Fruit fly (Drosophila melanogaster) whole organism, embryonic: Measurements from ENCODE around the gene Tmtc4.
A peak's percentile ranks its signal among the peaks of the same experiment; 100 is the strongest.

ENCODE experiments used
- Adf1 ChIP-seq: fragments of 200-800 bp; sonication (Bioruptor generic); IDR thresholded peaks from 2 replicates; pipeline ENCODE4 v1.3.6; 2022; ENCODE audit warnings: missing biosample characterization, missing genetic modification characterization
- Atf6 ChIP-seq: fragments of 200-800 bp; sonication (Bioruptor generic); IDR thresholded peaks from 2 replicates; pipeline ENCODE4 v1.3.6; 2022; ENCODE audit warnings: missing biosample characterization, missing genetic modification characterization
- B-H1 ChIP-seq: fragments of 200-800 bp; sonication (Bioruptor generic); IDR thresholded peaks from 3 replicates; pipeline ENCODE4 v1.3.6; 2022; ENCODE audit warnings: missing biosample characterization, missing genetic modification characterization
- BtbVII ChIP-seq: fragments of 200-800 bp; sonication (Bioruptor generic); optimal IDR thresholded peaks from 3 replicates; lab custom pipeline; 2017; ENCODE audit warnings: missing biosample characterization, mild to moderate bottlenecking, missing genetic modification characterization
- CG10366 ChIP-seq: fragments of 200-800 bp; sonication (Bioruptor generic); IDR thresholded peaks from 2 replicates; pipeline ENCODE4 v1.3.6; 2022; ENCODE audit warnings: missing biosample characterization, missing genetic modification characterization
- CG10431 ChIP-seq: fragments of 200-800 bp; sonication (Bioruptor generic); optimal IDR thresholded peaks from 3 replicates; lab custom pipeline; 2018; ENCODE audit warnings: missing biosample characterization, mild to moderate bottlenecking, missing genetic modification characterization
- CG11085 ChIP-seq: fragments of 200-800 bp; sonication (Bioruptor generic); IDR thresholded peaks from 2 replicates; pipeline ENCODE4 v1.3.6; 2022; ENCODE audit warnings: missing biosample characterization, missing genetic modification characterization
- CG11695 ChIP-seq: fragments of 200-800 bp; sonication (Bioruptor generic); IDR thresholded peaks from 3 replicates; pipeline ENCODE4 v1.3.6; 2022; ENCODE audit warnings: missing biosample characterization, missing genetic modification characterization
- CG12942 ChIP-seq: fragments of 200-800 bp; sonication (Bioruptor generic); optimal IDR thresholded peaks from 3 replicates; lab custom pipeline; 2016; ENCODE audit warnings: missing biosample characterization, missing genetic modification characterization
- CG14965 ChIP-seq: fragments of 200-800 bp; sonication (Bioruptor generic); optimal IDR thresholded peaks from 2 replicates; lab custom pipeline; 2016; ENCODE audit warnings: missing biosample characterization, missing genetic modification characterization, borderline replicate concordance
- CG15479 ChIP-seq: fragments of 200-800 bp; sonication (Bioruptor generic); optimal IDR thresholded peaks from 3 replicates; lab custom pipeline; 2019; ENCODE audit warnings: missing biosample characterization, mild to moderate bottlenecking, missing genetic modification characterization, moderate library complexity
- CG2712 ChIP-seq: fragments of 200-800 bp; optimal IDR thresholded peaks from 3 replicates; lab custom pipeline; 2019; ENCODE audit warnings: missing biosample characterization, mild to moderate bottlenecking, missing genetic modification characterization, moderate library complexity
- CG31365 ChIP-seq: fragments of 200-800 bp; sonication (Bioruptor generic); optimal IDR thresholded peaks from 2 replicates; lab custom pipeline; 2018; ENCODE audit warnings: missing biosample characterization, mild to moderate bottlenecking, missing genetic modification characterization
- CG33213 ChIP-seq: fragments of 200-800 bp; sonication (Bioruptor generic); optimal IDR thresholded peaks from 3 replicates; lab custom pipeline; 2016; ENCODE audit warnings: missing biosample characterization, missing genetic modification characterization
- CG42726 ChIP-seq: fragments of 200-800 bp; sonication (Bioruptor generic); IDR thresholded peaks from 2 replicates; pipeline ENCODE4 v1.3.6; 2022; ENCODE audit warnings: missing biosample characterization, missing genetic modification characterization; ENCODE audit not compliant: partially characterized antibody
- CG43689 ChIP-seq: fragments of 200-800 bp; sonication (Bioruptor generic); IDR thresholded peaks from 2 replicates; pipeline ENCODE4 v1.3.6; 2022; ENCODE audit warnings: missing biosample characterization, missing genetic modification characterization
- CG4404 ChIP-seq: fragments of 200-800 bp; sonication (Bioruptor generic); IDR thresholded peaks from 2 replicates; pipeline ENCODE4 v1.3.6; 2022; ENCODE audit warnings: missing biosample characterization, missing genetic modification characterization
- CG4730 ChIP-seq: fragments of 200-800 bp; sonication (Bioruptor generic); IDR thresholded peaks from 2 replicates; pipeline ENCODE4 v1.3.6; 2022; ENCODE audit warnings: missing biosample characterization, missing genetic modification characterization
- CG5180 ChIP-seq: fragments of 200-800 bp; sonication (Bioruptor generic); optimal IDR thresholded peaks from 3 replicates; lab custom pipeline; 2017; ENCODE audit warnings: missing biosample characterization, missing genetic modification characterization, mild to moderate bottlenecking, moderate library complexity, missing genetic modification reagents
- CG5953 ChIP-seq: fragments of 200-800 bp; sonication (Bioruptor generic); IDR thresholded peaks from 2 replicates; pipeline ENCODE4 v1.3.6; 2022; ENCODE audit warnings: missing biosample characterization, missing genetic modification characterization
- CG6654 ChIP-seq: fragments of 200-800 bp; sonication (Bioruptor generic); optimal IDR thresholded peaks from 2 replicates; lab custom pipeline; 2017; ENCODE audit warnings: missing biosample characterization, mild to moderate bottlenecking, missing genetic modification characterization
- CG7357 ChIP-seq: fragments of 200-800 bp; sonication (Bioruptor generic); IDR thresholded peaks from 3 replicates; pipeline ENCODE4 v1.3.6; 2022; ENCODE audit warnings: missing biosample characterization, missing genetic modification characterization
- CG8924 ChIP-seq: fragments of 200-800 bp; optimal IDR thresholded peaks from 3 replicates; lab custom pipeline; 2019; ENCODE audit warnings: missing biosample characterization, mild to moderate bottlenecking, missing genetic modification characterization, moderate library complexity
- Dll ChIP-seq: fragments of 200-800 bp; sonication (Bioruptor generic); IDR thresholded peaks from 4 replicates; pipeline ENCODE4 v1.3.6; 2022; ENCODE audit warnings: missing biosample characterization, missing genetic modification characterization; ENCODE audit not compliant: partially characterized antibody
- Eip74EF ChIP-seq, 2 experiments: fragments of 200-800 bp in 1 of 2; fragments of >200 bp in 1 of 2; sonication (Bioruptor generic) in 1 of 2; optimal IDR thresholded peaks; 2 replicates each; lab custom pipeline; 2017 to 2019; ENCODE audit warnings: missing biosample characterization in 2 of 2, missing genetic modification characterization in 2 of 2, mild to moderate bottlenecking in 1 of 2, moderate library complexity in 1 of 2
- HLH54F ChIP-seq: fragments of 200-800 bp; sonication (Bioruptor generic); optimal IDR thresholded peaks from 3 replicates; lab custom pipeline; 2016; ENCODE audit warnings: missing biosample characterization, missing genetic modification characterization
- Hmx ChIP-seq: fragments of 200-800 bp; sonication (Bioruptor generic); optimal IDR thresholded peaks from 2 replicates; lab custom pipeline; 2016; ENCODE audit warnings: missing biosample characterization, missing genetic modification characterization
- Mes4 ChIP-seq: fragments of 200-800 bp; sonication (Bioruptor generic); optimal IDR thresholded peaks from 2 replicates; lab custom pipeline; 2016; ENCODE audit warnings: missing biosample characterization, missing genetic modification characterization
- Poxn ChIP-seq: fragments of 200-800 bp; sonication (Bioruptor generic); IDR thresholded peaks from 2 replicates; pipeline ENCODE4 v1.3.6; 2022; ENCODE audit warnings: missing biosample characterization, missing genetic modification characterization
- Rx ChIP-seq: fragments of 200-800 bp; sonication (Bioruptor generic); IDR thresholded peaks from 2 replicates; pipeline ENCODE4 v1.3.6; 2022; ENCODE audit warnings: missing biosample characterization, missing genetic modification characterization
- Side ChIP-seq: fragments of 200-800 bp; sonication (Bioruptor generic); optimal IDR thresholded peaks from 2 replicates; lab custom pipeline; 2016; ENCODE audit warnings: missing biosample characterization, missing genetic modification characterization
- ac ChIP-seq: fragments of 200-800 bp; sonication (Bioruptor generic); optimal IDR thresholded peaks from 3 replicates; lab custom pipeline; 2017; ENCODE audit warnings: missing biosample characterization, mild to moderate bottlenecking, missing genetic modification characterization
- amos ChIP-seq: fragments of 200-800 bp; sonication (Bioruptor generic); IDR thresholded peaks from 2 replicates; pipeline ENCODE4 v1.3.6; 2022; ENCODE audit warnings: missing biosample characterization, missing genetic modification characterization; ENCODE audit not compliant: partially characterized antibody
- btn ChIP-seq: fragments of 200-800 bp; sonication (Bioruptor generic); optimal IDR thresholded peaks from 2 replicates; lab custom pipeline; 2016; ENCODE audit warnings: missing biosample characterization, missing genetic modification characterization
- da ChIP-seq: fragments of 200-800 bp; sonication (Bioruptor generic); optimal IDR thresholded peaks from 2 replicates; lab custom pipeline; 2016; ENCODE audit warnings: missing biosample characterization, missing genetic modification characterization
- exex ChIP-seq: fragments of 200-800 bp; sonication (Bioruptor generic); optimal IDR thresholded peaks from 4 replicates; lab custom pipeline; 2018; ENCODE audit warnings: missing biosample characterization, mild to moderate bottlenecking, missing genetic modification characterization, moderate library complexity
- grau ChIP-seq: fragments of 200-800 bp; optimal IDR thresholded peaks from 3 replicates; lab custom pipeline; 2019; ENCODE audit warnings: missing biosample characterization, mild to moderate bottlenecking, missing genetic modification characterization, moderate library complexity
- grn ChIP-seq: fragments of 200-800 bp; sonication (Bioruptor generic); optimal IDR thresholded peaks from 3 replicates; lab custom pipeline; 2017; ENCODE audit warnings: missing biosample characterization, missing genetic modification characterization
- gt ChIP-seq: fragments of 200-800 bp; sonication (Bioruptor generic); IDR thresholded peaks from 2 replicates; pipeline ENCODE4 v1.3.6; 2022; ENCODE audit warnings: missing biosample characterization, missing genetic modification characterization
- hb ChIP-seq: fragments of 200-800 bp; sonication (Bioruptor generic); IDR thresholded peaks from 3 replicates; pipeline ENCODE4 v1.3.6; 2022; ENCODE audit warnings: missing biosample characterization, missing genetic modification characterization; ENCODE audit not compliant: partially characterized antibody
- kni ChIP-seq: fragments of 200-800 bp; sonication (Bioruptor generic); optimal IDR thresholded peaks from 3 replicates; lab custom pipeline; 2017; ENCODE audit warnings: mild to moderate bottlenecking, missing biosample characterization, missing genetic modification reagents, missing genetic modification characterization
- mam ChIP-seq: fragments of 200-800 bp; sonication (Bioruptor generic); optimal IDR thresholded peaks from 3 replicates; lab custom pipeline; 2016; ENCODE audit warnings: missing biosample characterization, missing genetic modification characterization
- nerfin-2 ChIP-seq: fragments of 200-800 bp; sonication (Bioruptor generic); IDR thresholded peaks from 2 replicates; pipeline ENCODE4 v1.3.6; 2022; ENCODE audit warnings: missing biosample characterization, missing genetic modification characterization; ENCODE audit not compliant: partially characterized antibody
- prd ChIP-seq, 3 experiments: fragments of >200 bp in 2 of 3; fragments of 200-800 bp in 1 of 3; sonication (Bioruptor generic) in 1 of 3; optimal IDR thresholded peaks in 2 of 3; IDR thresholded peaks in 1 of 3; 2 replicates in 2 of 3; 3 replicates in 1 of 3; pipeline versions ENCODE4 v1.3.6 to Lab custom; 2017 to 2022; ENCODE audit warnings: missing biosample characterization in 1 of 3, missing genetic modification characterization in 1 of 3
- ssp ChIP-seq: fragments of 200-800 bp; sonication (Bioruptor generic); IDR thresholded peaks from 2 replicates; pipeline ENCODE4 v1.3.6; 2022; ENCODE audit warnings: missing biosample characterization, missing genetic modification characterization
- tgo ChIP-seq: fragments of 200-800 bp; sonication (Bioruptor generic); IDR thresholded peaks from 3 replicates; pipeline ENCODE4 v1.3.6; 2022; ENCODE audit warnings: missing biosample characterization, missing genetic modification characterization
- vfl ChIP-seq: fragments of 200-800 bp; sonication (Bioruptor generic); optimal IDR thresholded peaks from 2 replicates; lab custom pipeline; 2016; ENCODE audit warnings: missing biosample characterization, missing genetic modification characterization
- z ChIP-seq: fragments of 200-800 bp; sonication (Bioruptor generic); IDR thresholded peaks from 3 replicates; pipeline ENCODE4 v1.3.6; 2022; ENCODE audit warnings: missing biosample characterization, missing genetic modification characterization

Tmtc4 gene

DNA sequence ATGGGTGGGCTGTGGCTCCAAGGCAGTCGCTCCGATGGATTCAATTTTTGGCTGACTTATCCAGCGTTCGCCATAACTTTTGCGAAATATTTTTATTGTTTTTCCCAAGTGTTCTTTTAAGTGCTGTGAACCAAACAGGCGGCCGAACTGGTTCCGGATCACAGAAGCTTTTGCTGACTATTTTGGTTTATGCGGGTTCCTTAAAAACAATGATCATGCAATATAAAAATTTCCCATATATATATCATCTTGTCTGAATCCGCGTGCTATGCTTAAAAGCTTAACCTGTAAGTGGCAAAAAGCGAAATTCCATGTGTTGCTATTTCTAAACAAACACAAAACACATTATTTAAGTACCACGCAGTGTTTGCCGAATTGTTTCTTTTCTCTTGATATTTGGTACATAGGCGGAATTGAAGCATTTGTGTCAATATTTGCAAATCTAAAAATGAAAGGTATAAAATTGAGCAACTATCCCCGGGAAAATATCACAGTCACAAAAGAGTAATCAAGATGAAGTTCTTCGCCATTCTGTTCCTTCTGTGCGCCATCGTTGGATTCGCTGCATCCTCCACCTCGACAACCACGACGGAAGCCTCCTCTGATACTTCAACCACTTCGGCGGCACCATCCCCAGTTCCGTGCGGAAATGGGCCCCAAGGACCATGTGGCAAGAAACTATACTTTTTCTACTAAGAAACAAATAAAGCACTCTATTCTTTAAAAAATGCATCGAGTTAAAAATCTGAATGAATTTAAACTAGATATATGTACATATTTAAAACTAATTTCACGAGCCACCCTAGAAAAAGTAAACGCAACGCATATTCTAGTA lies 30.9 kb upstream of the Tmtc4 start, which contains the start of the genes CG6276 and CG44040 (continued):
- peak; percentile 23 for TF ChIP-seq vfl (GFP tag; lab: Kevin White, UChicago)
- peak; percentile 62; the same call in 1 of the 2 replicates for TF ChIP-seq Atf6
- no peak for TF ChIP-seq ac (GFP tag; lab: Kevin White, UChicago)
- no peak for TF ChIP-seq CG6654 (GFP tag; lab: Kevin White, UChicago)
- no peak for TF ChIP-seq CG15479 (GFP tag; lab: Kevin White, UChicago)
- TF ChIP-seq Dll (GFP tag; lab: Robert Waterston, UW) = no peak
- peak; percentile 19; the same call in 1 of the 2 replicates for TF ChIP-seq amos (GFP tag; lab: Robert Waterston, UW)
- no peak for TF ChIP-seq CG42726 (GFP tag; lab: Robert Waterston, UW)
- no peak for TF ChIP-seq CG5180 (GFP tag; lab: Kevin White, UChicago)
- no peak for TF ChIP-seq CG5953 (GFP tag; lab: Robert Waterston, UW)
- TF ChIP-seq CG43689 (GFP tag; lab: Robert Waterston, UW) = peak; percentile 43; the same call in 1 of the 2 replicates
- TF ChIP-seq CG31365 (tag; lab: Kevin White, UChicago) = peak; percentile 17
- TF ChIP-seq btn (GFP tag; lab: Kevin White, UChicago) = no peak
- no peak for TF ChIP-seq Hmx (GFP tag; lab: Kevin White, UChicago)
- TF ChIP-seq CG33213 (GFP tag; lab: Kevin White, UChicago) = peak; percentile 14
- no peak for TF ChIP-seq CG4730 (GFP tag; lab: Robert Waterston, UW)
- no peak for TF ChIP-seq Mes4 (GFP tag; lab: Kevin White, UChicago)
- TF ChIP-seq CG10366 (GFP tag; lab: Robert Waterston, UW) = no peak
- TF ChIP-seq CG12942 (GFP tag; lab: Kevin White, UChicago) = no peak
- TF ChIP-seq exex (tag; lab: Kevin White, UChicago) = no peak
- TF ChIP-seq Eip74EF (GFP tag; optimal IDR thresholded peaks at IDR 0.05; lab: Kevin White, UChicago) = no peak
- TF ChIP-seq BtbVII = peak; percentile 65
- no peak for TF ChIP-seq ssp (GFP tag; lab: Robert Waterston, UW)
- no peak; the same call in 2 of the 3 replicates for TF ChIP-seq tgo
- TF ChIP-seq HLH54F = peak; percentile 21
- TF ChIP-seq CG4404 (GFP tag; lab: Robert Waterston, UW) = peak; percentile 34; the same call in 1 of the 2 replicates
- peak; percentile 53 for TF ChIP-seq CG2712 (tag; lab: Kevin White, UChicago)
- TF ChIP-seq nerfin-2 = no peak
- peak; percentile 6 for TF ChIP-seq Side (GFP tag; lab: Kevin White, UChicago)
- TF ChIP-seq Adf1 = 0 out of 2 replicates have a peak, but pooled peaks have one; percentile 23
- TF ChIP-seq CG14965 (GFP tag; lab: Kevin White, UChicago) = no peak
- no peak for TF ChIP-seq Poxn (GFP tag; lab: Robert Waterston, UW)
- TF ChIP-seq CG8924 = peak; percentile 41
- peak; percentile 6; the same call in 1 of the 3 replicates for TF ChIP-seq CG11695 (GFP tag; lab: Robert Waterston, UW)
- no peak; the same call in 2 of the 3 replicates for TF ChIP-seq B-H1 (GFP tag; lab: Robert Waterston, UW)
- no peak for TF ChIP-seq z (GFP tag; lab: Robert Waterston, UW)
- no peak for TF ChIP-seq Rx (GFP tag; lab: Robert Waterston, UW)
- no peak for TF ChIP-seq kni
- peak; percentile 54 for TF ChIP-seq grau (tag; lab: Kevin White, UChicago)
- no peak for TF ChIP-seq grn (GFP tag; lab: Kevin White, UChicago)
- peak; percentile 26 for TF ChIP-seq mam (GFP tag; lab: Kevin White, UChicago)
- TF ChIP-seq hb (GFP tag; lab: Robert Waterston, UW) = no peak
- no peak for TF ChIP-seq gt (GFP tag; lab: Robert Waterston, UW)
- TF ChIP-seq prd (optimal IDR thresholded peaks at IDR 0.05; lab: Kevin White, UChicago) = no peak
- peak; percentile 32; the same call in 1 of the 3 replicates for TF ChIP-seq prd (GFP tag; IDR thresholded peaks at IDR 0.05; lab: Robert Waterston, UW)
- no peak for TF ChIP-seq CG11085 (GFP tag; lab: Robert Waterston, UW)
- no peak for TF ChIP-seq da (GFP tag; lab: Kevin White, UChicago)
- no peak for TF ChIP-seq CG10431 (GFP tag; lab: Kevin White, UChicago)
- no peak for TF ChIP-seq CG7357
